Fruit fly (Drosophila melanogaster) whole organism, adult: ENCODE data around the gene CG13784.

ENCODE experiments used
- CG11617 ChIP-seq: fragments of 200-800 bp; sonication (Bioruptor generic); optimal IDR thresholded peaks from 2 replicates; lab custom pipeline; 2017; ENCODE audit warnings: mild to moderate bottlenecking, missing biosample characterization, missing genetic modification reagents, missing genetic modification characterization
- CG12768 ChIP-seq: fragments of 200-800 bp; sonication (Bioruptor generic); optimal IDR thresholded peaks from 2 replicates; lab custom pipeline; 2017; ENCODE audit warnings: missing biosample characterization, missing genetic modification characterization, mild to moderate bottlenecking, moderate library complexity, missing genetic modification reagents
- CG14711 ChIP-seq: fragments of 200-800 bp; sonication (Bioruptor generic); optimal IDR thresholded peaks from 2 replicates; lab custom pipeline; 2018; ENCODE audit warnings: missing biosample characterization, mild to moderate bottlenecking, missing genetic modification characterization, moderate library complexity
- CG1620 ChIP-seq: fragments of 200-800 bp; sonication (Bioruptor generic); optimal IDR thresholded peaks from 2 replicates; lab custom pipeline; 2016; ENCODE audit warnings: missing biosample characterization, missing genetic modification characterization
- CG33017 ChIP-seq: fragments of 200-800 bp; sonication (Bioruptor generic); optimal IDR thresholded peaks from 2 replicates; lab custom pipeline; 2018; ENCODE audit warnings: missing biosample characterization, mild to moderate bottlenecking, missing genetic modification characterization, moderate library complexity
- CG5204 ChIP-seq: fragments of 200-800 bp; sonication (Bioruptor generic); optimal IDR thresholded peaks from 2 replicates; lab custom pipeline; 2016; ENCODE audit warnings: missing biosample characterization, missing genetic modification characterization
- CG7045 ChIP-seq: fragments of 200-800 bp; sonication (Bioruptor generic); optimal IDR thresholded peaks from 2 replicates; lab custom pipeline; 2017; ENCODE audit warnings: missing biosample characterization, mild to moderate bottlenecking, missing genetic modification characterization
- CG7101 ChIP-seq: fragments of 200-800 bp; sonication (Bioruptor generic); optimal IDR thresholded peaks from 2 replicates; lab custom pipeline; 2018; ENCODE audit warnings: missing biosample characterization, mild to moderate bottlenecking, missing genetic modification characterization, moderate library complexity
- Clk ChIP-seq: fragments of 200-800 bp; sonication (Bioruptor generic); optimal IDR thresholded peaks from 2 replicates; lab custom pipeline; 2017; ENCODE audit warnings: missing biosample characterization, missing genetic modification characterization
- Crg-1 ChIP-seq: fragments of 200-800 bp; sonication (Bioruptor generic); optimal IDR thresholded peaks from 2 replicates; lab custom pipeline; 2016; ENCODE audit warnings: missing biosample characterization, missing genetic modification characterization
- Hr96 ChIP-seq: fragments of 200-800 bp; sonication (Bioruptor generic); optimal IDR thresholded peaks from 2 replicates; lab custom pipeline; 2016; ENCODE audit warnings: missing biosample characterization, missing genetic modification characterization
- Mnt ChIP-seq: fragments of 200-800 bp; sonication (Bioruptor generic); optimal IDR thresholded peaks from 2 replicates; lab custom pipeline; 2016; ENCODE audit warnings: missing biosample characterization, mild to moderate bottlenecking, missing genetic modification characterization
- bab1 ChIP-seq: fragments of 200-800 bp; sonication (Bioruptor generic); optimal IDR thresholded peaks from 3 replicates; lab custom pipeline; 2019; ENCODE audit warnings: missing biosample characterization, mild to moderate bottlenecking, missing genetic modification characterization, moderate library complexity
- cic ChIP-seq: fragments of 200-800 bp; sonication (Bioruptor generic); optimal IDR thresholded peaks from 2 replicates; lab custom pipeline; 2017; ENCODE audit warnings: missing biosample characterization, mild to moderate bottlenecking, missing genetic modification characterization, moderate library complexity
- cnc ChIP-seq, 2 experiments: fragments of >200 bp; optimal IDR thresholded peaks; 2 replicates each; lab custom pipeline; 2017
- kay ChIP-seq: fragments of 200-800 bp; sonication (Bioruptor generic); peaks from one replicate; lab custom pipeline; 2016; ENCODE audit warnings: missing biosample characterization, missing genetic modification characterization, borderline replicate concordance
- ovo ChIP-seq: fragments of 200-800 bp; sonication (Bioruptor generic); optimal IDR thresholded peaks from 2 replicates; lab custom pipeline; 2016; ENCODE audit warnings: missing biosample characterization, missing genetic modification characterization
- pad ChIP-seq: fragments of 200-800 bp; sonication (Bioruptor generic); optimal IDR thresholded peaks from 3 replicates; lab custom pipeline; 2017; ENCODE audit warnings: missing biosample characterization, missing genetic modification characterization, mild to moderate bottlenecking, moderate library complexity, missing genetic modification reagents
- tj ChIP-seq: fragments of 200-800 bp; sonication (Bioruptor generic); optimal IDR thresholded peaks from 3 replicates; lab custom pipeline; 2017; ENCODE audit warnings: missing biosample characterization, mild to moderate bottlenecking, missing genetic modification characterization, moderate library complexity
- toe ChIP-seq: fragments of 200-800 bp; sonication (Bioruptor generic); optimal IDR thresholded peaks from 2 replicates; lab custom pipeline; 2016; ENCODE audit warnings: missing biosample characterization, missing genetic modification characterization

Gene CG13784

dm6 chr2L:7232713-7233112, 12.9 kb upstream of the CG13784 start, which contains the start of gene CG43800:
Gene CG43800, minus strand, starts transcription at chr2L:7232813.
- TF ChIP-seq CG7101 (no peak), pad (GFP tag; lab: Kevin White, UChicago) (no peak), bab1 (GFP tag; lab: Kevin White, UChicago) (no peak), Hr96 (GFP tag; lab: Kevin White, UChicago) (no peak), CG33017 (tag; lab: Kevin White, UChicago) (no peak), CG14711 (tag; lab: Kevin White, UChicago) (no peak), cic (no peak), CG5204 (GFP tag; lab: Kevin White, UChicago) (no peak), CG1620 (GFP tag; lab: Kevin White, UChicago) (no peak), tj (GFP tag; lab: Kevin White, UChicago) (no peak), Clk (GFP tag; lab: Kevin White, UChicago) (no peak)

- TF ChIP-seq kay (GFP tag; lab: Kevin White, UChicago) (no peak), pad (GFP tag; lab: Kevin White, UChicago) (no peak), CG7101 (no peak), cnc (optimal IDR thresholded peaks at IDR 0.05; lab: Kevin White, UChicago) (no peak)
Observed at dm6 chr2L:7227434-7227833, 7.6 kb upstream of the CG13784 start, which contains the start of gene CG43799. Gene CG43799, plus strand, starts transcription at chr2L:7227734.

dm6 chr2L:7226587-7226986, 6.8 kb upstream of the CG13784 start:
- TF ChIP-seq CG14711 (tag; lab: Kevin White, UChicago): no peak

- TF ChIP-seq CG7045: no peak
- peak; percentile 34 for TF ChIP-seq CG14711 (tag; lab: Kevin White, UChicago)
- no peak for TF ChIP-seq toe
- TF ChIP-seq CG7101: peak; percentile 17
- TF ChIP-seq bab1 (GFP tag; lab: Kevin White, UChicago): peak; percentile 28
- peak; percentile 87 for TF ChIP-seq Mnt (GFP tag; lab: Kevin White, UChicago)
Observed at dm6 chr2L:7222829-7223272, 3.0 kb upstream of the CG13784 start, which contains the start of gene mEFG1. Gene mEFG1, minus strand, starts transcription at chr2L:7223081.

dm6 chr2L:7219172-7219571, 661 bp downstream of the CG13784 start:
- TF ChIP-seq ovo (GFP tag; lab: Kevin White, UChicago): no peak

dm6 chr2L:7217931-7218330, 1.9 kb downstream of the CG13784 start:
- TF ChIP-seq CG7045: peak; percentile 1
- no peak for TF ChIP-seq Clk (GFP tag; lab: Kevin White, UChicago)
- TF ChIP-seq Hr96 (GFP tag; lab: Kevin White, UChicago): no peak
- peak; percentile 35 for TF ChIP-seq CG12768
- TF ChIP-seq CG5204 (GFP tag; lab: Kevin White, UChicago): no peak
- TF ChIP-seq CG1620 (GFP tag; lab: Kevin White, UChicago): no peak
- no peak for TF ChIP-seq cnc (optimal IDR thresholded peaks at IDR 0.05; lab: Kevin White, UChicago)
- no peak for TF ChIP-seq CG7101
- TF ChIP-seq Crg-1 (GFP tag; lab: Kevin White, UChicago): no peak
- TF ChIP-seq CG11617 (GFP tag; lab: Kevin White, UChicago): no peak
- peak; percentile 38 for TF ChIP-seq CG33017 (tag; lab: Kevin White, UChicago)
- TF ChIP-seq ovo (GFP tag; lab: Kevin White, UChicago): no peak
- TF ChIP-seq tj (GFP tag; lab: Kevin White, UChicago): peak; percentile 4
- peak; percentile 84 for TF ChIP-seq cic
- TF ChIP-seq CG14711 (tag; lab: Kevin White, UChicago): no peak
- TF ChIP-seq kay (GFP tag; lab: Kevin White, UChicago): peak; percentile 53
- peak; percentile 36 for TF ChIP-seq Mnt (GFP tag; lab: Kevin White, UChicago)
- no peak for TF ChIP-seq pad (GFP tag; lab: Kevin White, UChicago)
- TF ChIP-seq toe: no peak
- no peak for TF ChIP-seq bab1 (GFP tag; lab: Kevin White, UChicago)

- TF ChIP-seq CG7101 (no peak), cnc (optimal IDR thresholded peaks at IDR 0.05; lab: Kevin White, UChicago) (no peak), CG5204 (GFP tag; lab: Kevin White, UChicago) (no peak), toe (no peak), CG11617 (GFP tag; lab: Kevin White, UChicago) (no peak), Hr96 (GFP tag; lab: Kevin White, UChicago) (no peak), Crg-1 (GFP tag; lab: Kevin White, UChicago) (no peak), CG12768 (no peak), CG7045 (no peak), bab1 (GFP tag; lab: Kevin White, UChicago) (no peak), Clk (GFP tag; lab: Kevin White, UChicago) (no peak), kay (GFP tag; lab: Kevin White, UChicago) (no peak), Mnt (GFP tag; lab: Kevin White, UChicago) (no peak), tj (GFP tag; lab: Kevin White, UChicago) (no peak), cic (no peak), CG33017 (tag; lab: Kevin White, UChicago) (no peak), pad (GFP tag; lab: Kevin White, UChicago) (no peak), CG14711 (tag; lab: Kevin White, UChicago) (no peak), CG1620 (GFP tag; lab: Kevin White, UChicago) (no peak), ovo (GFP tag; lab: Kevin White, UChicago) (no peak)
Observed at dm6 chr2L:7217059-7217458, 2.8 kb downstream of the CG13784 start.
